Worm (Caenorhabditis elegans) whole organism, L2 larva: Measurements from ENCODE around the gene M7.12.

ENCODE experiments used
- C34F6.9 ChIP-seq: fragments of 150-350 bp; optimal IDR thresholded peaks from 2 replicates; lab custom pipeline; 2014; ENCODE audit warnings: missing biosample characterization, missing genetic modification characterization
- R02D3.7 ChIP-seq: fragments of 150-350 bp; optimal IDR thresholded peaks from 2 replicates; lab custom pipeline; 2014; ENCODE audit warnings: missing biosample characterization, missing genetic modification characterization
- Y55F3AM.14 ChIP-seq: fragments of 200-800 bp; sonication (Bioruptor generic); optimal IDR thresholded peaks from 2 replicates; lab custom pipeline; 2018; ENCODE audit warnings: mild to moderate bottlenecking, missing genetic modification characterization, missing compliant biosample characterization
- ZK546.5 ChIP-seq: sonication (generic microtip); optimal IDR thresholded peaks from 2 replicates; lab custom pipeline; 2017; ENCODE audit warnings: missing biosample characterization, missing genetic modification characterization
- aly-2 ChIP-seq: fragments of 150-350 bp; optimal IDR thresholded peaks from 2 replicates; lab custom pipeline; 2014; ENCODE audit warnings: missing biosample characterization, missing genetic modification characterization
- ceh-82 ChIP-seq: fragments of 150-350 bp; optimal IDR thresholded peaks from 2 replicates; lab custom pipeline; 2014; ENCODE audit warnings: missing biosample characterization, missing genetic modification characterization
- crh-2 ChIP-seq: sonication (generic microtip); optimal IDR thresholded peaks from 2 replicates; lab custom pipeline; 2017; ENCODE audit warnings: missing biosample characterization, missing genetic modification characterization
- dmd-4 ChIP-seq: sonication (generic microtip); optimal IDR thresholded peaks from 2 replicates; lab custom pipeline; 2017; ENCODE audit warnings: missing biosample characterization, missing genetic modification characterization
- egl-27 ChIP-seq: sonication (generic microtip); optimal IDR thresholded peaks from 3 replicates; lab custom pipeline; 2017; ENCODE audit warnings: missing biosample characterization, missing genetic modification reagents, missing genetic modification characterization
- elt-1 ChIP-seq: fragments of 150-350 bp; optimal IDR thresholded peaks from 2 replicates; lab custom pipeline; 2014; ENCODE audit warnings: missing biosample characterization, missing genetic modification characterization
- fos-1 ChIP-seq: fragments of 150-350 bp; optimal IDR thresholded peaks from 2 replicates; lab custom pipeline; 2014; ENCODE audit warnings: missing biosample characterization, missing genetic modification characterization
- gmeb-1 ChIP-seq: fragments of 150-350 bp; optimal IDR thresholded peaks from 2 replicates; lab custom pipeline; 2014; ENCODE audit warnings: missing biosample characterization, missing genetic modification characterization
- lin-13 ChIP-seq: fragments of 150-350 bp; optimal IDR thresholded peaks from 2 replicates; lab custom pipeline; 2014; ENCODE audit warnings: missing biosample characterization, missing genetic modification reagents, missing genetic modification characterization
- lin-39 ChIP-seq: fragments of 150-350 bp; optimal IDR thresholded peaks from 2 replicates; lab custom pipeline; 2014; ENCODE audit warnings: missing biosample characterization, missing genetic modification reagents, missing genetic modification characterization
- lsy-2 ChIP-seq, 2 experiments: fragments of 150-350 bp in 1 of 2; sonication (generic microtip) in 1 of 2; optimal IDR thresholded peaks; 2 replicates each; lab custom pipeline; 2014 to 2017; ENCODE audit warnings: missing biosample characterization in 2 of 2, missing genetic modification characterization in 2 of 2
- mab-5 ChIP-seq: fragments of 150-350 bp; optimal IDR thresholded peaks from 2 replicates; lab custom pipeline; 2014; ENCODE audit warnings: missing biosample characterization, missing genetic modification characterization
- mbf-1 ChIP-seq: sonication (generic microtip); optimal IDR thresholded peaks from 2 replicates; lab custom pipeline; 2017; ENCODE audit warnings: missing biosample characterization, missing genetic modification characterization
- mdl-1 ChIP-seq, 2 experiments: fragments of 150-350 bp in 1 of 2; sonication (generic microtip) in 1 of 2; optimal IDR thresholded peaks; 2 replicates each; lab custom pipeline; 2017; ENCODE audit warnings: missing biosample characterization in 2 of 2, missing genetic modification characterization in 2 of 2
- nhr-11 ChIP-seq: fragments of 150-350 bp; optimal IDR thresholded peaks from 2 replicates; lab custom pipeline; 2014; ENCODE audit warnings: missing biosample characterization, missing genetic modification characterization
- nhr-12 ChIP-seq: fragments of 150-350 bp; optimal IDR thresholded peaks from 2 replicates; lab custom pipeline; 2014; ENCODE audit warnings: missing biosample characterization, missing genetic modification characterization
- nhr-129 ChIP-seq: fragments of 150-350 bp; optimal IDR thresholded peaks from 2 replicates; lab custom pipeline; 2014; ENCODE audit warnings: missing biosample characterization, missing genetic modification characterization
- nhr-23 ChIP-seq: fragments of 150-350 bp; optimal IDR thresholded peaks from 2 replicates; lab custom pipeline; 2014; ENCODE audit warnings: missing biosample characterization, missing genetic modification reagents, missing genetic modification characterization
- nhr-25 ChIP-seq: fragments of 150-350 bp; sonication (generic microtip); optimal IDR thresholded peaks from 3 replicates; lab custom pipeline; 2014; ENCODE audit warnings: missing biosample characterization, missing genetic modification characterization
- nhr-77 ChIP-seq: fragments of 150-350 bp; optimal IDR thresholded peaks from 2 replicates; lab custom pipeline; 2014; ENCODE audit warnings: missing biosample characterization, missing genetic modification characterization
- sem-4 ChIP-seq: fragments of 150-350 bp; optimal IDR thresholded peaks from 2 replicates; lab custom pipeline; 2014; ENCODE audit warnings: missing biosample characterization, missing genetic modification reagents, missing genetic modification characterization
- skn-1 ChIP-seq: sonication (generic microtip); optimal IDR thresholded peaks from 2 replicates; lab custom pipeline; 2017; ENCODE audit warnings: missing biosample characterization, missing genetic modification characterization
- sma-3 ChIP-seq: sonication (generic microtip); optimal IDR thresholded peaks from 2 replicates; lab custom pipeline; 2016; ENCODE audit warnings: missing genetic modification reagents, missing genetic modification characterization, missing compliant biosample characterization
- sma-9 ChIP-seq, 2 experiments: fragments of 150-350 bp in 1 of 2; sonication (generic microtip) in 1 of 2; optimal IDR thresholded peaks; 2 replicates each; lab custom pipeline; 2014 to 2016; ENCODE audit warnings: missing genetic modification characterization in 2 of 2, mild to moderate bottlenecking in 1 of 2, missing biosample characterization in 1 of 2, missing compliant biosample characterization in 1 of 2, missing genetic modification reagents in 1 of 2, moderate library complexity in 1 of 2
- snpc-4 ChIP-seq: fragments of 150-350 bp; optimal IDR thresholded peaks from 2 replicates; lab custom pipeline; 2014; ENCODE audit warnings: missing biosample characterization, missing genetic modification characterization
- unc-39 ChIP-seq: fragments of 150-350 bp; optimal IDR thresholded peaks from 2 replicates; lab custom pipeline; 2014; ENCODE audit warnings: missing biosample characterization, missing genetic modification characterization
- unc-55 ChIP-seq: fragments of 150-350 bp; sonication (generic microtip); optimal IDR thresholded peaks from 3 replicates; lab custom pipeline; 2014; ENCODE audit warnings: missing biosample characterization, missing genetic modification reagents, missing genetic modification characterization
- zag-1 ChIP-seq: fragments of 150-350 bp; optimal IDR thresholded peaks from 2 replicates; lab custom pipeline; 2014; ENCODE audit warnings: missing biosample characterization, missing genetic modification characterization
- ztf-1 ChIP-seq: fragments of 200-800 bp; sonication (Bioruptor generic); conservative IDR thresholded peaks from 2 replicates; pipeline ENCODE4 v1.3.6; 2022; ENCODE audit warnings: missing genetic modification characterization, missing compliant biosample characterization
- ztf-4 ChIP-seq: fragments of 150-350 bp; optimal IDR thresholded peaks from 2 replicates; lab custom pipeline; 2014; ENCODE audit warnings: missing biosample characterization, missing genetic modification characterization

The M7.12 gene

DNA sequence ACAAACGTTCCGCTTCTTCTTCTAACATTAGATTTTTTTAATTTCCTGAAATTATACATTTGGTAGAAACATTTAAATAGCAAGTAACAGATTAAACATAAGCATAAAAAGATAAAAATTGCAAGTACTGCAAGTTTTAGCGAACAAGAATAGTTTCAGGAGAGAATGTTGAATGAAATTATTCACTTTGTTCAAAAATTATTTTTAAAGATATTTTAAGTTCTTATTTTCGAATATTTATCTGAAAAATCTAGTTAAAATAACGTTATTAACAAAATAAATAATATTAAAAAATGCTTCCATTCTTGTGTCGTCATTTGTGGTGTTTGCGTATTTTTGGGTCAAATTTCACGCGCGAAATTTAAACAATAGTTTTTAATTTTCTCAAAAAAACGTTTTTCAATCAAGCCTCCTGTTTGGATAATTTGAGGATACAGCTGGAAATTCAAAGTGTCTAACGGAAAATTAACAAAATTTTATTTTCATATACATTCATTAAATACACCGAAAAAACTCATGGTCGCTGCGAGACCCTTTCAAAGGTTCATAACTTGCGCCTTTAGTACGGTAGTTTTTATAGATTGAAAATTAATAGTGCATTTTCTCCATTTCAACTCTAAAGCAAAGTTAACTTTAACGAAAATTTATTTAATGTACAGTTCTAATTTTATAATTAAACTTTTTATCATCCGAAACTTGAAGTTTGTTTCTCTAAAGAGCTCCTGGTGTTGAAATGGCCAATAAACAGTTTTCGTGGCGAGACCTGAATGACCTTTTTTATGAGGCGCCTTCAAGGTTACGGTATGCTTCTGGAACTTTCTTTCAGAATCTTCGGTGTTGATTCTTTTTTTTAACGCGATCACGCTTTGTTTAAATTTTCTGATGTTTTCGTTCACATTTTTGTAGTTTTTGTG is 44.8 kb upstream of the M7.12 start, which contains the start of gene skih-2:
Gene skih-2 (minus strand): TSS at position 51 of the 914 bp plus-strand sequence.
- TF ChIP-seq nhr-12 (tag; lab: Kevin White, UChicago) (no peak), mab-5 (tag; lab: Kevin White, UChicago) (no peak), unc-55 (peak; percentile 78), crh-2 (tag; lab: Kevin White, UChicago) (peak; percentile 6), gmeb-1 (tag; lab: Kevin White, UChicago) (peak; percentile 92), lsy-2 (tag; optimal IDR thresholded peaks at IDR 0.05; lab: Kevin White, UChicago) (peak; percentile 14 to 80), nhr-25 (tag; lab: Kevin White, UChicago) (peak; percentile 5), lin-13 (GFP tag; lab: Kevin White, UChicago) (peak; percentile 29), C34F6.9 (tag; lab: Kevin White, UChicago) (peak; percentile 79), dmd-4 (tag; lab: Kevin White, UChicago) (no peak)

DNA sequence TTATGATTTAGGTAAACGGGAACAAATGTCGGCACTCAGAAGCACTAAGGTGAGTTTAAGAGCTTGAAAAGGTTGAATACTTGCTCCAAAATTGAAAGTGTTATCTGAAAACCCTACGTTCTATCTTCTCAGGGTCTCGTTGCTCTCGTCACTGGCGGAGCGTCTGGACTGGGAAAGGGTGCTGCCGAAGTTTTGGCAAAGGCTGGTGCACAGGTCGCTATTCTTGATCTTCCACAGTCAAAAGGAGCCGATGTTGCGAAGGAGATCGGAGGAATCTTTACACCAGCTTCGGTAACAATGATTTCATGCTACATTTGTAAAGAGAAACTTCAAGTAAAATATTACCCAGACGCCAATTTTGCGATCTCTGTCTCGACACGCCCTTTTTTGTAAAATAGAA is 33.5 kb upstream of the M7.12 start, which contains the start of gene ard-1:
Gene ard-1 (plus strand): TSS at position 12 of the 400 bp plus-strand sequence.
- TF ChIP-seq snpc-4 (tag; lab: Kevin White, UChicago) (no peak), nhr-12 (tag; lab: Kevin White, UChicago) (no peak), ztf-4 (tag; lab: Kevin White, UChicago) (no peak), egl-27 (tag; lab: Kevin White, UChicago) (no peak), mbf-1 (no peak), fos-1 (tag; lab: Kevin White, UChicago) (no peak), sma-3 (GFP tag; lab: Kevin White, UChicago) (no peak), ceh-82 (tag; lab: Kevin White, UChicago) (no peak), crh-2 (tag; lab: Kevin White, UChicago) (no peak), R02D3.7 (tag; lab: Kevin White, UChicago) (no peak), nhr-11 (no peak), nhr-25 (tag; lab: Kevin White, UChicago) (no peak), lin-13 (GFP tag; lab: Kevin White, UChicago) (no peak)
- TF ChIP-seq, all 48 proteins: peak for 0

DNA sequence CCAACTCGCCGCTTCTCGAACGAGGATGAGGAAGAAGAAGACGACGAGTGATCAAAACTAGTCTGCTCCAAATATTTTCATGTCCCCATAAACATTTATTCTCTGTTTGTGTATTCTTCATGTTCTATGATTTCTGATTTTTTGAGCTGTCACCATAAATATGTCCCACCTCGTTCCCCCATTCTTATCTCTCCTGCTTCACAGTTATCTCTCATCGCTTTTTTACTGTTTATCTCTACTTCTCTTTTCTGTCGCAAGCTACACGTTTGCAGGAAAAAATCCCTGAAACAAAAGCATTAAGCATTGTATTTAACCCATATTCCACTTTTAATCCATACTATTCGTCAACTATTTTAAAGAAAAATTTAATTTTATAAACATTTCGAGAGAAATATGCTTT is 33.0 kb upstream of the M7.12 start:
- peak; percentile 9 for TF ChIP-seq nhr-129 (tag; lab: Kevin White, UChicago)
- TF ChIP-seq Y55F3AM.14 (GFP tag; lab: Kevin White, UChicago), result no peak
- peak; percentile 51 for TF ChIP-seq unc-55
- peak; percentile 8 for TF ChIP-seq fos-1 (tag; lab: Kevin White, UChicago)
- TF ChIP-seq elt-1 (tag; lab: Kevin White, UChicago), result no peak
- peak in 1 of 2 experiments; percentile 16 for TF ChIP-seq lsy-2 (tag; optimal IDR thresholded peaks at IDR 0.05; lab: Kevin White, UChicago)
- TF ChIP-seq nhr-25 (tag; lab: Kevin White, UChicago), result no peak
- no peak for TF ChIP-seq C34F6.9 (tag; lab: Kevin White, UChicago)

DNA sequence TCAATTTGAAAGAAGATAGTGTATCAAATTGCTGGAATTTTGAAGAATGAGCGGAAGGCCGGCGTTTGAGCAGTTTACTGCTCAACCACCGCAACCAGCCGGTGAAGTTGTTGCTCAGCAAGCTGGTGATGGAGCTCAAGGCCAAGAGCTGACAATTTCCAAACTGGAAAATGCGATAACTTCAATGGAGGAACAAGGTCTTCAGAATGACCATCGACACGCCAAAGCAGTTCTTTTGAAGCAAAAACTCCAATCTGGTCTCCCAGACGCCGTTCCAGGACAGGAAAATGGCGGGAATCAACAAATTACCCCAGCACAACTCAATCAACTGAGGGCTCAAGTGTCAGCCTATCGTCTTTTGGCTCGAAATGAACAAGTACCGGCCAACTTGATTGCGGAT is 28.2 kb upstream of the M7.12 start:
- TF ChIP-seq mdl-1 (tag; optimal IDR thresholded peaks at IDR 0.05; lab: Kevin White, UChicago) (no peak), sma-9 (GFP tag; optimal IDR thresholded peaks at IDR 0.05; lab: Kevin White, UChicago) (no peak), sma-9 (tag; optimal IDR thresholded peaks at IDR 0.05; lab: Kevin White, UChicago) (no peak), ZK546.5 (no peak), dmd-4 (tag; lab: Kevin White, UChicago) (no peak), ztf-4 (tag; lab: Kevin White, UChicago) (no peak), nhr-12 (tag; lab: Kevin White, UChicago) (no peak), ztf-1 (GFP tag; lab: Robert Waterston, UW) (no peak), zag-1 (no peak), nhr-23 (tag; lab: Kevin White, UChicago) (no peak), lin-13 (GFP tag; lab: Kevin White, UChicago) (no peak), skn-1 (no peak), nhr-11 (no peak), snpc-4 (tag; lab: Kevin White, UChicago) (no peak), mbf-1 (no peak), lsy-2 (tag; optimal IDR thresholded peaks at IDR 0.05; lab: Kevin White, UChicago) (no peak), unc-39 (tag; lab: Kevin White, UChicago) (no peak), sma-3 (GFP tag; lab: Kevin White, UChicago) (no peak), nhr-77 (tag; lab: Kevin White, UChicago) (no peak), sem-4 (tag; lab: Kevin White, UChicago) (no peak)
- TF ChIP-seq, all 48 proteins: peak for 0

DNA sequence TGAATTAATAATTGTTTCAGACTA is 28.0 kb upstream of the M7.12 start, which contains the start of gene swsn-4:
Gene swsn-4 (plus strand): TSS at position 21 of the 24 bp plus-strand sequence.
- TF ChIP-seq nhr-129 (tag; lab: Kevin White, UChicago) (no peak), nhr-77 (tag; lab: Kevin White, UChicago) (no peak), lin-39 (tag; lab: Kevin White, UChicago) (no peak), aly-2 (tag; lab: Kevin White, UChicago) (no peak)
- TF ChIP-seq, all 48 proteins: peak for 0
